Fruit fly (Drosophila melanogaster) whole organism, larva: ENCODE data around the gene CG4404.

Experiments used
- noc ChIP-seq: fragments of 200-800 bp; sonication (Bioruptor generic); optimal IDR thresholded peaks from 3 replicates; lab custom pipeline; 2019; ENCODE audit warnings: missing biosample characterization, mild to moderate bottlenecking, missing genetic modification characterization, moderate library complexity

Gene CG4404

DNA sequence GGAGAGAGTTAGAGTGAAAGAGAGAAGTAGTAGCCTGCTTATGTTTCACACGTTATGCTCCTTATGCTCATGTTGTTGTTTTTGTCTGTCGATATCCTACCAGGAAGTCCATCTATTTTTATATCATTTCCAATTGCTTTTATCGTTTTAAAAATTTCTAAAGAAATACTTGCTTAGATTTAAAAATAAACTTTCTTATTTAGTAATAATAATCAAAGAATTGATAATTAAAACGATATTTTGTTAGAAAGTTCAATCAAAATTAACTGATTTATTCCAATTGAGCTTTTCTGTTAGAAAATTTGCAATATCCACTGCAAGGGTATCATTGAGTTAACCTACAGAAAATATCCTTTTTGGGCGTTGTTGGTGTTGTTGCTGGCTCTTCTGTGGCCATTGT, 36.0 kb downstream of the CG4404 start:
- TF ChIP-seq noc = no peak

DNA sequence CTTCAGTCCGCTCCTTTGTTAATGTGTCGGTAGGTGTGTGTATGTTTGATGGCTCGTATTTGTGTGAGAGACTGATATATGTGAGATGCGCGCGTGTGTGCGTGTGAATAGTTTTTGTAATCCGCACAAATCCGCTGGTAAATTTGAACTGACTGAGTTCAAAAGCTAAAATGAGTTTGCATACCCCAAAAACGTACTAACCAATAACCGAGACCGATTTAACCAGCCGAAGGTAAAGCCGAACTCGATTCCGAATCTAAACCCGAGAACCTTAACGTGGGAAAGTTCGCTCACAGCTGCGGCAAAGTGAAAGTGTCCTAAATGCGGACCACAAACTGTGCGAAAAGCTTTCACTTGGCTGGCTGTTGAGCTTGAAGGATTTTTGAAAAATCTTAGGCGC, 37.2 kb downstream of the CG4404 start:
- no peak for TF ChIP-seq noc

DNA sequence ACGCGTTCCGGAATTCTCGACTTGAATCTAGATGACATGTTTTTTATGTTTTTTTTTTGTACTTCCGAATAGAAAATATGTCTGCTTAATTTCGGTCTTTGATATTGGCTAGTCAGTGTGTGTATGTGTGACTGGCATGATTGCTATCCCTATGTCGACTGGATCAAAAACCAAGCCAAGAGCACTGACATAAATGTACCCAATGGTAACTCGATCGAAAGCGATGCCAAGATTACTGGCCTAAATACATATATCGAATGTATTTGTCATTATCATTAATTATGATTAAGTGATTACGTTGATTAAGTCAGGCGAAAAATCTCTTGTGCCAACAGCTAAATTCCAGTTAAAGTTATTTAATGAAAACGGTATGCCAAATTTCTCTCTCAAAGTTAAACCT, 48.2 kb downstream of the CG4404 start, which contains the start of gene CG4661:
Gene CG4661, minus strand, starts transcription at position 101 of the 400 bp plus-strand sequence.
- TF ChIP-seq noc = no peak
